Worm (Caenorhabditis elegans) whole organism, late embryonic: ENCODE data around the gene Y39E4B.13.

Experiments used
- C08G9.2 ChIP-seq: sonication (generic microtip); optimal IDR thresholded peaks from 2 replicates; lab custom pipeline; 2016; ENCODE audit warnings: mild to moderate bottlenecking, missing genetic modification characterization, moderate library complexity, missing compliant biosample characterization
- C38D4.7 ChIP-seq: fragments of 200-800 bp; sonication (Bioruptor generic); optimal IDR thresholded peaks from 2 replicates; lab custom pipeline; 2018; ENCODE audit warnings: mild to moderate bottlenecking, missing genetic modification characterization, moderate library complexity, missing compliant biosample characterization
- F13H6.1 ChIP-seq: sonication (generic microtip); optimal IDR thresholded peaks from 2 replicates; lab custom pipeline; 2016; ENCODE audit warnings: missing genetic modification characterization, missing compliant biosample characterization
- K02D7.2 ChIP-seq: sonication (generic microtip); optimal IDR thresholded peaks from 2 replicates; lab custom pipeline; 2017; ENCODE audit warnings: mild to moderate bottlenecking, missing genetic modification characterization, missing compliant biosample characterization
- K09A11.1 ChIP-seq: sonication (generic microtip); optimal IDR thresholded peaks from 2 replicates; lab custom pipeline; 2017; ENCODE audit warnings: antibody characterized with exemption, mild to moderate bottlenecking, missing genetic modification characterization, missing compliant biosample characterization; ENCODE audit not compliant: insufficient read depth
- Y22D7AL.16 ChIP-seq: sonication (generic microtip); optimal IDR thresholded peaks from 2 replicates; lab custom pipeline; 2016; ENCODE audit warnings: missing genetic modification characterization, missing compliant biosample characterization
- ahr-1 ChIP-seq: sonication (generic microtip); optimal IDR thresholded peaks from 2 replicates; lab custom pipeline; 2016; ENCODE audit warnings: missing genetic modification characterization, missing compliant biosample characterization
- ama-1 ChIP-seq: fragments of 150-350 bp; optimal IDR thresholded peaks from 2 replicates; lab custom pipeline; 2014
- ceh-18 ChIP-seq: sonication (generic microtip); optimal IDR thresholded peaks from 2 replicates; lab custom pipeline; 2016; ENCODE audit warnings: missing genetic modification characterization, missing compliant biosample characterization
- ceh-19 ChIP-seq: fragments of 200-800 bp; sonication (Bioruptor generic); optimal IDR thresholded peaks from 2 replicates; lab custom pipeline; 2018; ENCODE audit warnings: mild to moderate bottlenecking, missing genetic modification characterization, missing compliant biosample characterization
- ceh-2 ChIP-seq: sonication (generic microtip); optimal IDR thresholded peaks from 2 replicates; lab custom pipeline; 2016; ENCODE audit warnings: missing genotype, missing genetic modification characterization, missing compliant biosample characterization
- ceh-22 ChIP-seq: sonication (generic microtip); optimal IDR thresholded peaks from 2 replicates; lab custom pipeline; 2017; ENCODE audit warnings: missing biosample characterization, missing genetic modification characterization
- ceh-24 ChIP-seq: sonication (generic microtip); optimal IDR thresholded peaks from 2 replicates; lab custom pipeline; 2016; ENCODE audit warnings: mild to moderate bottlenecking, missing genetic modification characterization, missing compliant biosample characterization
- ceh-31 ChIP-seq: sonication (generic microtip); optimal IDR thresholded peaks from 2 replicates; lab custom pipeline; 2016; ENCODE audit warnings: missing genetic modification characterization, missing compliant biosample characterization
- ceh-34 ChIP-seq: sonication (generic microtip); optimal IDR thresholded peaks from 2 replicates; lab custom pipeline; 2016; ENCODE audit warnings: mild to moderate bottlenecking, missing genetic modification characterization, missing compliant biosample characterization
- ceh-45 ChIP-seq: fragments of 200-800 bp; sonication (Bioruptor generic); IDR thresholded peaks from 2 replicates; pipeline ENCODE4 v1.3.6; 2022; ENCODE audit warnings: missing genetic modification reagents, missing genetic modification characterization, missing compliant biosample characterization
- ceh-9 ChIP-seq: sonication (generic microtip); optimal IDR thresholded peaks from 2 replicates; lab custom pipeline; 2016; ENCODE audit warnings: mild to moderate bottlenecking, missing genetic modification characterization, inconsistent platforms, missing compliant biosample characterization
- dmd-4 ChIP-seq: sonication (generic microtip); optimal IDR thresholded peaks from 2 replicates; lab custom pipeline; 2016; ENCODE audit warnings: borderline replicate concordance, missing genetic modification characterization, missing compliant biosample characterization
- dve-1 ChIP-seq: sonication (generic microtip); optimal IDR thresholded peaks from 2 replicates; lab custom pipeline; 2017; ENCODE audit warnings: antibody characterized with exemption, mild to moderate bottlenecking, missing genetic modification characterization, missing compliant biosample characterization
- elt-2 ChIP-seq: sonication (generic microtip); optimal IDR thresholded peaks from 2 replicates; lab custom pipeline; 2016; ENCODE audit warnings: missing genetic modification reagents, missing genetic modification characterization, missing compliant biosample characterization
- elt-4 ChIP-seq: sonication (generic microtip); optimal IDR thresholded peaks from 2 replicates; lab custom pipeline; 2016; ENCODE audit warnings: missing genetic modification characterization, missing compliant biosample characterization
- eyg-1 ChIP-seq: sonication (generic microtip); optimal IDR thresholded peaks from 2 replicates; lab custom pipeline; 2016; ENCODE audit warnings: missing genotype, missing genetic modification characterization, missing compliant biosample characterization
- fax-1 ChIP-seq: sonication (generic microtip); optimal IDR thresholded peaks from 2 replicates; lab custom pipeline; 2016; ENCODE audit warnings: missing genotype, missing genetic modification characterization, missing compliant biosample characterization
- fkh-10 ChIP-seq: fragments of 150-350 bp; optimal IDR thresholded peaks from 2 replicates; lab custom pipeline; 2014; ENCODE audit warnings: missing biosample characterization, missing genetic modification reagents, missing genetic modification characterization
- fkh-6 ChIP-seq: sonication (generic microtip); optimal IDR thresholded peaks from 2 replicates; lab custom pipeline; 2016; ENCODE audit warnings: missing genetic modification characterization, missing compliant biosample characterization
- gmeb-2 ChIP-seq: sonication (generic microtip); optimal IDR thresholded peaks from 2 replicates; lab custom pipeline; 2016; ENCODE audit warnings: missing genetic modification characterization, inconsistent platforms, missing compliant biosample characterization
- hlh-30 ChIP-seq: sonication (generic microtip); optimal IDR thresholded peaks from 2 replicates; lab custom pipeline; 2017; ENCODE audit warnings: antibody characterized with exemption, missing genetic modification characterization, missing compliant biosample characterization; ENCODE audit not compliant: insufficient read depth
- lim-6 ChIP-seq: sonication (generic microtip); optimal IDR thresholded peaks from 2 replicates; lab custom pipeline; 2016; ENCODE audit warnings: missing genetic modification characterization, missing compliant biosample characterization
- madf-2 ChIP-seq: sonication (generic microtip); optimal IDR thresholded peaks from 2 replicates; lab custom pipeline; 2017; ENCODE audit warnings: missing genetic modification characterization, missing compliant biosample characterization
- nfya-1 ChIP-seq: sonication (generic microtip); optimal IDR thresholded peaks from 2 replicates; lab custom pipeline; 2017; ENCODE audit warnings: missing genetic modification characterization, mild to moderate bottlenecking, missing compliant biosample characterization, antibody characterized with exemption, moderate library complexity
- nhr-232 ChIP-seq: sonication (generic microtip); optimal IDR thresholded peaks from 2 replicates; lab custom pipeline; 2016; ENCODE audit warnings: missing genetic modification characterization, missing compliant biosample characterization
- pax-1 ChIP-seq: fragments of 150-350 bp; optimal IDR thresholded peaks from 2 replicates; lab custom pipeline; 2014; ENCODE audit warnings: missing biosample characterization, missing genetic modification characterization
- pha-4 ChIP-seq: fragments of 150-350 bp; optimal IDR thresholded peaks from 2 replicates; lab custom pipeline; 2018; ENCODE audit warnings: missing biosample characterization, missing genetic modification reagents, missing genetic modification characterization
- pqm-1 ChIP-seq: sonication (generic microtip); optimal IDR thresholded peaks from 2 replicates; lab custom pipeline; 2016; ENCODE audit warnings: missing genetic modification characterization, missing compliant biosample characterization
- pros-1 ChIP-seq: fragments of 150-350 bp; optimal IDR thresholded peaks from 2 replicates; lab custom pipeline; 2014; ENCODE audit warnings: missing biosample characterization, missing genetic modification reagents, missing genetic modification characterization
- sox-2 ChIP-seq: fragments of 200-800 bp; sonication (Bioruptor generic); IDR thresholded peaks from 2 replicates; pipeline ENCODE4 v1.3.6; 2022; ENCODE audit warnings: missing genetic modification reagents, missing genetic modification characterization, missing compliant biosample characterization
- sox-4 ChIP-seq: sonication (generic microtip); optimal IDR thresholded peaks from 2 replicates; lab custom pipeline; 2017; ENCODE audit warnings: mild to moderate bottlenecking, missing genetic modification characterization, inconsistent platforms, missing compliant biosample characterization
- tbx-2 ChIP-seq: sonication (generic microtip); optimal IDR thresholded peaks from 2 replicates; lab custom pipeline; 2016; ENCODE audit warnings: missing genetic modification characterization, missing compliant biosample characterization
- tbx-7 ChIP-seq: sonication (generic microtip); optimal IDR thresholded peaks from 2 replicates; lab custom pipeline; 2016; ENCODE audit warnings: missing genotype, missing genetic modification characterization, missing compliant biosample characterization
- unc-3 ChIP-seq, 2 experiments: fragments of 200-800 bp in 1 of 2; sonication (Bioruptor generic) in 1 of 2; sonication (generic microtip) in 1 of 2; conservative IDR thresholded peaks in 1 of 2; optimal IDR thresholded peaks in 1 of 2; 2 replicates each; pipeline versions ENCODE4 v1.3.6 to Lab custom; 2016 to 2022; ENCODE audit warnings: missing compliant biosample characterization in 2 of 2, missing genetic modification characterization in 2 of 2, missing genetic modification reagents in 1 of 2
- unc-42 ChIP-seq: sonication (generic microtip); optimal IDR thresholded peaks from 2 replicates; lab custom pipeline; 2016; ENCODE audit warnings: missing genotype, missing genetic modification characterization, missing compliant biosample characterization
- unc-55 ChIP-seq: sonication (generic microtip); optimal IDR thresholded peaks from 2 replicates; lab custom pipeline; 2017; ENCODE audit warnings: missing biosample characterization, missing genetic modification reagents, missing genetic modification characterization
- zip-5 ChIP-seq: sonication (generic microtip); optimal IDR thresholded peaks from 2 replicates; lab custom pipeline; 2016; ENCODE audit warnings: missing genetic modification characterization, missing compliant biosample characterization

The Y39E4B.13 gene

DNA sequence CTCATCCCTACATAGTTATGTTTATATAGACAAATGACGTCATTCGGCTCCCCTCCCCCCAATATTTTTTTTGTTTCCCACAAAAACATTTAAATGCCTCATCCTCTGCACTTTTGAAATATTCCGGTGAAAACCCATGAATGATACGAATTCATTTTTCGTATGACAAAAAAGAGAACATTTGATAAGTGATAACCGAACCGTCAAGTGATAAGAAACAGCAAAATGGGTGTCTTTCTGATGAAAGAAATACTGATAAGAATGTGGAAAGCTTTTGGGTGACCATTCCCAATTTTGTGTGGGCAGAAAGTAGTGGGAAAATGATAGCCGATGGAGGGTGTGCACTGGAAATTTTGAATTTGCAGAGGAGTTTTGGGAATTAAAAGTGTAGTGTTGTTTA, 31.6 kb upstream of the Y39E4B.13 start:
- TF ChIP-seq elt-2 (tag; lab: Kevin White, UChicago) (peak; percentile 94), ceh-9 (tag; lab: Kevin White, UChicago) (no peak), C08G9.2 (tag; lab: Kevin White, UChicago) (no peak), K09A11.1 (no peak)

DNA sequence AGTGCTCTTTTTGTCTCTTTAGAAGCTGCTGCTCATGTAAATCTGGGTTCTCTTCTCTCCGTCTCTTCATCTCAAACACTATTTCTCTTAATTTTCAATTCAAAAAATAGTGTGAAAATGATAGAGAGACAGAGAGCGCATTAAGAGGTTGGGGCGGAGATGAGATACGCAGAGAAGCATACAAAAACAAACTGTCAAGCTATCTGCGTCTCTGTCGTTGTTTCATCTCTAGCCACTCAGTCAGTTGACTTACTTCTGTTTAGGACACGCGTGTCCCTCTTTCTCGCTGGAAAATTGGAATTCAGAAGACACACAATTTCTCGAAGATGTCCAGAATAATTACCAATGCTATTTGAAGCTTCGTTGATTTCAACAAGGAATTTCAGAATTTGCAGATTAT, 29.8 kb upstream of the Y39E4B.13 start:
- TF ChIP-seq tbx-7 (tag; lab: Kevin White, UChicago), result no peak
- TF ChIP-seq eyg-1 (tag; lab: Kevin White, UChicago), result peak; percentile 44
- TF ChIP-seq pros-1 (tag; lab: Kevin White, UChicago), result peak; percentile 59
- no peak for TF ChIP-seq pqm-1 (tag; lab: Kevin White, UChicago)
- peak; percentile 89 for TF ChIP-seq unc-55 (GFP tag; lab: Kevin White, UChicago)
- no peak for TF ChIP-seq ceh-45 (GFP tag; lab: Robert Waterston, UW)
- no peak for TF ChIP-seq unc-3 (GFP tag; conservative IDR thresholded peaks at IDR 0.05; lab: Robert Waterston, UW)
- TF ChIP-seq unc-3 (tag; optimal IDR thresholded peaks at IDR 0.05; lab: Kevin White, UChicago), result peak; percentile 19
- peak; percentile 88 for TF ChIP-seq dve-1 (tag; lab: Kevin White, UChicago)
- TF ChIP-seq pax-1 (tag; lab: Kevin White, UChicago), result peak; percentile 82
- TF ChIP-seq nhr-232 (tag; lab: Kevin White, UChicago), result no peak
- peak; percentile 95 for TF ChIP-seq ama-1 (lab: Kevin White, UChicago)
- TF ChIP-seq C38D4.7 (GFP tag; lab: Kevin White, UChicago), result no peak
- peak; percentile 96 for TF ChIP-seq unc-42 (tag; lab: Kevin White, UChicago)
- peak; percentile 82 for TF ChIP-seq nfya-1
- peak; percentile 52 for TF ChIP-seq tbx-2 (tag; lab: Kevin White, UChicago)
- TF ChIP-seq ceh-18 (tag; lab: Kevin White, UChicago), result peak; percentile 60
- TF ChIP-seq ceh-31 (tag; lab: Kevin White, UChicago), result peak; percentile 83
- TF ChIP-seq ceh-19 (GFP tag; lab: Kevin White, UChicago), result no peak
- no peak for TF ChIP-seq lim-6 (tag; lab: Kevin White, UChicago)
- peak; percentile 17 for TF ChIP-seq K09A11.1
- no peak for TF ChIP-seq C08G9.2 (tag; lab: Kevin White, UChicago)
- peak; percentile 90 for TF ChIP-seq hlh-30

DNA sequence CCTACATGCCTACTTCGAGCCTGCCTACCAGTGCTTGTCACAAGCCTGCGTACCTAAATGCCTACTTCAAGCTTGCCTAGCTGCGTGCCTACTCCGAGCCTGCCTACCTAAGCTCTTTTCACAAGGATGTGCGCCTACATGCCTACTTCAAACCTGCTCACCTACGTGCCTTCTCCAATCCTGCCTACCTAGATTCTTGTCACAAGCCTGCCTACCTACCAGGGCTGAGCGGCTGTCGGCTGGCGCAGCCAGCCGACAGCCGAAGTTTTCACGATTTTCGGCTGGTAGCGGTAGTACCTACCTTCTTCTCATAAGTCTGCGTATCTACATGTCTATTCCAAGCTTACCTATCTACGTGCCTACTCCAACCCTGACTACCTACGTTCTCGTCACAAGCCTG, 29.2 kb upstream of the Y39E4B.13 start:
- TF ChIP-seq ceh-18 (tag; lab: Kevin White, UChicago), result no peak
- peak; percentile 6 for TF ChIP-seq madf-2 (tag; lab: Kevin White, UChicago)
- TF ChIP-seq unc-55 (GFP tag; lab: Kevin White, UChicago), result no peak

DNA sequence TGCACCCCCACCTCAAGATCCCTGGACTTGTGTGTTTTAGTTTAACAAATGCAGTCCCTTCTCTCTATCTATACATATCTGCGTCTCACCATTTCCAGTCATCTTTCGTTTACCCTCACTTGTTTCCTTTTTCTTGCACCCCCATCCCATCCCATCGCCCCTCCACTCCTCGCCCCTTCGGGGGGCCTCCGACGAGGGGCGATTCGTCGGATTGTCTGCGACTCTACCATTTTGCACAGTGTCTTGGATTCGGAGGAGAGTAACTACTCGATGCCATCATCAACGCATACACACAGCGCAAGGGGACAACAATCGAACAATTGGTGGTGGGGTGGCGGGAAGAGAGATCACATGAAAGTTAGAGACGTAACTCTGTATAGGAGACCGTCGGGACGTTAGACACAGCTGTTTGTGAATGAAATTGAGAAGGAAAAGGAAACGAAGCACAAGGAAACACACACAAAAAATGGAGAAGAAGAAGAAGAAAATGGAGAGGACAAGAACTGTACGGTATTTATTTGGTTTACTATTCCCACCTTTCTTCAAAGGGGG, 28.4 kb upstream of the Y39E4B.13 start:
- TF ChIP-seq ceh-34 (tag; lab: Kevin White, UChicago), result peak; percentile 96
- peak; percentile 86 for TF ChIP-seq ceh-2 (tag; lab: Kevin White, UChicago)
- TF ChIP-seq lim-6 (tag; lab: Kevin White, UChicago), result peak; percentile 54
- no peak for TF ChIP-seq fkh-6
- TF ChIP-seq fax-1, result peak; percentile 74
- TF ChIP-seq K02D7.2 (tag; lab: Kevin White, UChicago), result peak; percentile 31
- TF ChIP-seq ceh-45 (GFP tag; lab: Robert Waterston, UW), result no peak
- no peak for TF ChIP-seq zip-5 (tag; lab: Kevin White, UChicago)
- TF ChIP-seq ceh-31 (tag; lab: Kevin White, UChicago), result peak; percentile 96
- peak; percentile 94 for TF ChIP-seq F13H6.1 (tag; lab: Kevin White, UChicago)
- peak; percentile 23 for TF ChIP-seq fkh-10 (GFP tag; lab: Kevin White, UChicago)
- TF ChIP-seq C38D4.7 (GFP tag; lab: Kevin White, UChicago), result no peak
- peak; percentile 68 for TF ChIP-seq ahr-1 (tag; lab: Kevin White, UChicago)
- TF ChIP-seq ceh-19 (GFP tag; lab: Kevin White, UChicago), result peak; percentile 92
- peak; percentile 64 for TF ChIP-seq C08G9.2 (tag; lab: Kevin White, UChicago)
- peak; percentile 45 for TF ChIP-seq tbx-7 (tag; lab: Kevin White, UChicago)
- no peak for TF ChIP-seq gmeb-2 (tag; lab: Kevin White, UChicago)
- no peak for TF ChIP-seq sox-4
- peak; percentile 99 for TF ChIP-seq ceh-18 (tag; lab: Kevin White, UChicago)
- peak; percentile 99 for TF ChIP-seq nfya-1
- peak; percentile 96 for TF ChIP-seq ceh-22 (tag; lab: Kevin White, UChicago)
- no peak for TF ChIP-seq elt-4 (tag; lab: Kevin White, UChicago)
- TF ChIP-seq pros-1 (tag; lab: Kevin White, UChicago), result peak; percentile 100
- TF ChIP-seq pha-4 (tag; lab: Kevin White, UChicago), result no peak
- TF ChIP-seq ceh-24 (tag; lab: Kevin White, UChicago), result no peak
- TF ChIP-seq pqm-1 (tag; lab: Kevin White, UChicago), result no peak
- TF ChIP-seq Y22D7AL.16 (tag; lab: Kevin White, UChicago), result peak; percentile 14
- TF ChIP-seq unc-3 (GFP tag; conservative IDR thresholded peaks at IDR 0.05; lab: Robert Waterston, UW), result no peak
- TF ChIP-seq unc-3 (tag; optimal IDR thresholded peaks at IDR 0.05; lab: Kevin White, UChicago), result peak; percentile 79
- TF ChIP-seq dmd-4 (tag; lab: Kevin White, UChicago), result peak; percentile 88
- peak; percentile 92 for TF ChIP-seq sox-2
